Worm (Caenorhabditis elegans) whole organism, L4/young adult: Measurements from ENCODE around the gene F41B5.1.

Experiments used
- dao-5 ChIP-seq: sonication (generic microtip); optimal IDR thresholded peaks from 2 replicates; lab custom pipeline; 2016; ENCODE audit warnings: missing genotype, missing genetic modification characterization, moderate library complexity, missing compliant biosample characterization
- him-1 ChIP-seq: sonication (generic microtip); optimal IDR thresholded peaks from 2 replicates; lab custom pipeline; 2016; ENCODE audit warnings: missing genotype, missing genetic modification reagents, missing genetic modification characterization, missing compliant biosample characterization

DNA sequence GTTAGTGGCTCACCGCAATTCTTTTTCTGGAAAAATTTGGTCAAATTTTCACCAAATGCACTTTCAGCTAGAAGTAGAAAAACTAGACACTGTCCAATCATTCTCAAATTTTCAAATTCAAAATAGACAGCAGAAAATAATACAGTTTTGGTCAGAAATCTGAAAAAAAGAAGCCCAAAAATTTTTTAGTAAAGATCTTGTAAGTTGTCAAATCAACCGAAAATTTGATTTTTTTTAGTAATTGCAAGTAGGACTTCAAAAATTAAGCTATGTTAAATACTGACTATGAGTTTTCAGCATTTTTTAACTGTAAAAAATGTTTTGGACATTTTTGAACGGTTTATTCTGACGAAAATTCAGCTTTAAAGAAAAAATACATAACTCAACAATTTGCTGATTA lies 45.6 kb downstream of the F41B5.1 start, which contains the start of gene Y19D10B.8:
- TF ChIP-seq dao-5 (tag; lab: Kevin White, UChicago) (no peak), him-1 (tag; lab: Kevin White, UChicago) (no peak)
